Fruit fly (Drosophila melanogaster) whole organism: ENCODE measurements around the gene Bulli.

ENCODE experiments used
- CG8478 ChIP-seq: fragments of >200 bp; optimal IDR thresholded peaks from 2 replicates; lab custom pipeline; 2018; ENCODE audit warnings: inconsistent platforms
- EcR ChIP-seq, 2 experiments: fragments of >200 bp; optimal IDR thresholded peaks; 2 replicates each; lab custom pipeline; 2017; ENCODE audit warnings: missing biosample characterization in 2 of 2, missing genetic modification characterization in 2 of 2, missing genetic modification reagents in 2 of 2
- pan ChIP-seq: fragments of >200 bp; optimal IDR thresholded peaks from 2 replicates; lab custom pipeline; 2017
- psq ChIP-seq: fragments of >200 bp; optimal IDR thresholded peaks from 2 replicates; lab custom pipeline; 2017
- usp ChIP-seq: fragments of >200 bp; optimal IDR thresholded peaks from 2 replicates; lab custom pipeline; 2017; ENCODE audit warnings: missing biosample characterization, missing genetic modification characterization, mixed read lengths

dm6 chr3L:6440462-6440811 lies 48.0 kb upstream of the Bulli start:
- TF ChIP-seq pan (lab: Kevin White, UChicago) = no peak
- TF ChIP-seq usp (GFP tag; lab: Kevin White, UChicago) = no peak
- TF ChIP-seq CG8478 = no peak
- no peak for TF ChIP-seq EcR (GFP tag; optimal IDR thresholded peaks at IDR 0.05; lab: Kevin White, UChicago)
- no peak for TF ChIP-seq psq (lab: Kevin White, UChicago)
